Worm (Caenorhabditis elegans): Measurements from ENCODE around the gene C13F10.1.

C13F10.1 gene

ce11 chrV:7209001-7209400, 14.9 kb upstream of the C13F10.1 start:
- TF ChIP-seq ham-2 (GFP tag; optimal IDR thresholded peaks at IDR 0.05) (no peak), flh-1 (GFP tag; optimal IDR thresholded peaks at IDR 0.05) (no peak), drap-1 (GFP tag; optimal IDR thresholded peaks at IDR 0.05) (no peak), lsy-2 (tag; optimal IDR thresholded peaks at IDR 0.05) (no peak), nhr-2 (tag; optimal IDR thresholded peaks at IDR 0.05) (no peak), zip-8 (tag; optimal IDR thresholded peaks at IDR 0.05) (no peak), blmp-1 (tag; optimal IDR thresholded peaks at IDR 0.05) (no peak), M03D4.4 (tag; optimal IDR thresholded peaks at IDR 0.05) (no peak), mab-5 (tag; optimal IDR thresholded peaks at IDR 0.05) (no peak), mls-2 (tag; optimal IDR thresholded peaks at IDR 0.05) (no peak), hlh-1 (tag; optimal IDR thresholded peaks at IDR 0.05) (no peak), tbx-8 (GFP tag; optimal IDR thresholded peaks at IDR 0.05) (no peak), ceh-43 (GFP tag; optimal IDR thresholded peaks at IDR 0.05) (no peak)

- TF ChIP-seq nhr-28 (tag; optimal IDR thresholded peaks at IDR 0.05) (no peak), sptf-1 (tag; optimal IDR thresholded peaks at IDR 0.05) (no peak), mep-1 (tag; optimal IDR thresholded peaks at IDR 0.05) (no peak), elt-1 (tag; optimal IDR thresholded peaks at IDR 0.05; ENCODE audit: borderline replicate concordance, insufficient read depth) (no peak), nhr-76 (tag; optimal IDR thresholded peaks at IDR 0.05) (no peak), cnd-1 (tag; optimal IDR thresholded peaks at IDR 0.05) (no peak), nhr-237 (tag; optimal IDR thresholded peaks at IDR 0.05) (no peak), snpc-4 (tag; optimal IDR thresholded peaks at IDR 0.05) (no peak), unc-120 (tag; optimal IDR thresholded peaks at IDR 0.05; ENCODE audit: poor library complexity, severe bottlenecking) (no peak), lsy-2 (tag; optimal IDR thresholded peaks at IDR 0.05) (no peak), ham-2 (GFP tag; optimal IDR thresholded peaks at IDR 0.05) (no peak), mab-5 (tag; optimal IDR thresholded peaks at IDR 0.05) (no peak), bed-3 (GFP tag; optimal IDR thresholded peaks at IDR 0.05) (no peak), ceh-43 (GFP tag; optimal IDR thresholded peaks at IDR 0.05) (no peak), flh-1 (GFP tag; optimal IDR thresholded peaks at IDR 0.05) (no peak), tbx-8 (GFP tag; optimal IDR thresholded peaks at IDR 0.05) (no peak), pha-4 (tag; optimal IDR thresholded peaks at IDR 0.05) (no peak), lin-13 (tag; optimal IDR thresholded peaks at IDR 0.05) (no peak)
Measured at ce11 chrV:7214802-7215201, 9.1 kb upstream of the C13F10.1 start, which contains the start of gene soap-1. TSS of gene soap-1 (minus strand) at chrV:7214902.

- TF ChIP-seq zip-8 (tag; optimal IDR thresholded peaks at IDR 0.05) (no peak), ztf-11 (tag; optimal IDR thresholded peaks at IDR 0.05) (no peak), lsy-2 (tag; optimal IDR thresholded peaks at IDR 0.05) (no peak), ceh-43 (GFP tag; optimal IDR thresholded peaks at IDR 0.05) (no peak), mab-5 (tag; optimal IDR thresholded peaks at IDR 0.05) (no peak), unc-39 (tag; optimal IDR thresholded peaks at IDR 0.05) (no peak), lin-32 (GFP tag; optimal IDR thresholded peaks at IDR 0.05) (no peak), tbx-8 (GFP tag; optimal IDR thresholded peaks at IDR 0.05) (no peak), nhr-237 (tag; optimal IDR thresholded peaks at IDR 0.05) (no peak), unc-62 (GFP tag; optimal IDR thresholded peaks at IDR 0.05) (no peak), unc-120 (tag; optimal IDR thresholded peaks at IDR 0.05; ENCODE audit: poor library complexity, severe bottlenecking) (no peak), cnd-1 (tag; optimal IDR thresholded peaks at IDR 0.05) (no peak), sptf-1 (tag; optimal IDR thresholded peaks at IDR 0.05) (no peak), ham-2 (GFP tag; optimal IDR thresholded peaks at IDR 0.05) (no peak), blmp-1 (tag; optimal IDR thresholded peaks at IDR 0.05) (no peak)
Measured at ce11 chrV:7216016-7216415, 7.9 kb upstream of the C13F10.1 start.

ce11 chrV:7218988-7219387, 4.9 kb upstream of the C13F10.1 start, which contains the start of gene C13F10.5:
TSS of gene C13F10.5 (minus strand) at chrV:7219088.
- TF ChIP-seq ces-1 (GFP tag; optimal IDR thresholded peaks at IDR 0.05) = no peak
- no peak for TF ChIP-seq nhr-76 (tag; optimal IDR thresholded peaks at IDR 0.05)
- TF ChIP-seq unc-120 (tag; optimal IDR thresholded peaks at IDR 0.05; ENCODE audit: poor library complexity, severe bottlenecking) = no peak
- TF ChIP-seq unc-62 (GFP tag; optimal IDR thresholded peaks at IDR 0.05) = no peak
- TF ChIP-seq cnd-1 (tag; optimal IDR thresholded peaks at IDR 0.05) = no peak
- TF ChIP-seq mep-1 (tag; optimal IDR thresholded peaks at IDR 0.05) = no peak
- TF ChIP-seq nhr-237 (tag; optimal IDR thresholded peaks at IDR 0.05) = no peak
- no peak for TF ChIP-seq elt-3 (tag; optimal IDR thresholded peaks at IDR 0.05)
- no peak for TF ChIP-seq bed-3 (GFP tag; optimal IDR thresholded peaks at IDR 0.05)
- TF ChIP-seq nhr-28 (tag; optimal IDR thresholded peaks at IDR 0.05) = no peak
- TF ChIP-seq tbx-8 (GFP tag; optimal IDR thresholded peaks at IDR 0.05) = no peak
- TF ChIP-seq blmp-1 (tag; optimal IDR thresholded peaks at IDR 0.05) = no peak
- no peak for TF ChIP-seq ceh-43 (GFP tag; optimal IDR thresholded peaks at IDR 0.05)
- TF ChIP-seq zip-8 (tag; optimal IDR thresholded peaks at IDR 0.05) = no peak
- TF ChIP-seq ztf-11 (tag; optimal IDR thresholded peaks at IDR 0.05) = no peak
- TF ChIP-seq mls-2 (tag; optimal IDR thresholded peaks at IDR 0.05) = no peak
- no peak for TF ChIP-seq M03D4.4 (tag; optimal IDR thresholded peaks at IDR 0.05)
- no peak for TF ChIP-seq lsy-2 (tag; optimal IDR thresholded peaks at IDR 0.05)
- TF ChIP-seq ham-2 (GFP tag; optimal IDR thresholded peaks at IDR 0.05) = no peak
- no peak for TF ChIP-seq lin-13 (tag; optimal IDR thresholded peaks at IDR 0.05)
